Worm (Caenorhabditis elegans) whole organism, L4/young adult: ENCODE measurements around the gene sprr-2.

Source experiments
- W03F9.2 ChIP-seq: fragments of 150-350 bp; optimal IDR thresholded peaks from 2 replicates; lab custom pipeline; 2014; ENCODE audit warnings: missing biosample characterization, missing genetic modification characterization
- dao-5 ChIP-seq: sonication (generic microtip); optimal IDR thresholded peaks from 2 replicates; lab custom pipeline; 2016; ENCODE audit warnings: missing genotype, missing genetic modification characterization, moderate library complexity, missing compliant biosample characterization
- him-1 ChIP-seq: sonication (generic microtip); optimal IDR thresholded peaks from 2 replicates; lab custom pipeline; 2016; ENCODE audit warnings: missing genotype, missing genetic modification reagents, missing genetic modification characterization, missing compliant biosample characterization

- TF ChIP-seq W03F9.2 (no peak), dao-5 (tag; lab: Kevin White, UChicago) (no peak), him-1 (tag; lab: Kevin White, UChicago) (no peak)
Measured at ce11 chrX:14794170-14794569, 925 bp downstream of the sprr-2 start.
